Fruit fly (Drosophila melanogaster): ENCODE data around the gene yip2.

The yip2 gene

dm6 chr2L:9919218-9919617 lies 4.2 kb downstream of the yip2 start:
- TF ChIP-seq foxo (GFP tag; optimal IDR thresholded peaks at IDR 0.05): no peak
- TF ChIP-seq Myc (optimal IDR thresholded peaks at IDR 0.05): no peak
- no peak for TF ChIP-seq Vsx2 (GFP tag; optimal IDR thresholded peaks at IDR 0.05; ENCODE audit: partially characterized antibody)
- no peak for TF ChIP-seq HLH106 (tag; optimal IDR thresholded peaks at IDR 0.05)
- TF ChIP-seq Dif (GFP tag; optimal IDR thresholded peaks at IDR 0.05; ENCODE audit: partially characterized antibody): no peak
- TF ChIP-seq lola (GFP tag; optimal IDR thresholded peaks at IDR 0.05): no peak
- TF ChIP-seq ey (GFP tag; optimal IDR thresholded peaks at IDR 0.05): no peak

- TF ChIP-seq tai (GFP tag; optimal IDR thresholded peaks at IDR 0.05) (no peak), OdsH (GFP tag; optimal IDR thresholded peaks at IDR 0.05) (no peak), sv (GFP tag; optimal IDR thresholded peaks at IDR 0.05) (no peak), Sp1 (GFP tag; optimal IDR thresholded peaks at IDR 0.05) (no peak), Dif (GFP tag; optimal IDR thresholded peaks at IDR 0.05; ENCODE audit: partially characterized antibody) (no peak), Mio (GFP tag; optimal IDR thresholded peaks at IDR 0.05) (no peak), Rel (GFP tag; optimal IDR thresholded peaks at IDR 0.05) (no peak), Rel (tag; optimal IDR thresholded peaks at IDR 0.05) (no peak), CG32264 (GFP tag; optimal IDR thresholded peaks at IDR 0.05) (no peak), sage (GFP tag; optimal IDR thresholded peaks at IDR 0.05) (peak; percentile 41)
These were observed 4.9 kb downstream of the yip2 start, which contains the start of gene CG4594 for dm6 chr2L:9919949-9920348. Gene CG4594, plus strand, starts transcription at chr2L:9920160.

dm6 chr2L:9921401-9921800 lies 6.3 kb downstream of the yip2 start, which contains the start of gene CG4592:
Gene CG4592, plus strand, starts transcription at chr2L:9921633.
- TF ChIP-seq Hr78 (GFP tag; optimal IDR thresholded peaks at IDR 0.05): no peak
- TF ChIP-seq sv (GFP tag; optimal IDR thresholded peaks at IDR 0.05): peak; percentile 43
- no peak for TF ChIP-seq N (GFP tag; optimal IDR thresholded peaks at IDR 0.05)
- peak; percentile 52 for TF ChIP-seq woc (GFP tag; optimal IDR thresholded peaks at IDR 0.05)
- no peak for TF ChIP-seq Rel (GFP tag; optimal IDR thresholded peaks at IDR 0.05)
- TF ChIP-seq Rel (tag; optimal IDR thresholded peaks at IDR 0.05): no peak
- TF ChIP-seq rgr (GFP tag; optimal IDR thresholded peaks at IDR 0.05): no peak
- TF ChIP-seq fru (GFP tag; optimal IDR thresholded peaks at IDR 0.05): no peak
- no peak for TF ChIP-seq Vsx2 (GFP tag; optimal IDR thresholded peaks at IDR 0.05; ENCODE audit: partially characterized antibody)
- TF ChIP-seq HLH106 (tag; optimal IDR thresholded peaks at IDR 0.05): peak; percentile 73
- peak; percentile 60 for TF ChIP-seq Hr83 (GFP tag; optimal IDR thresholded peaks at IDR 0.05; ENCODE audit: poor library complexity, severe bottlenecking)
- no peak for TF ChIP-seq ey (GFP tag; optimal IDR thresholded peaks at IDR 0.05)
- TF ChIP-seq CrebA (GFP tag; optimal IDR thresholded peaks at IDR 0.05; ENCODE audit: borderline replicate concordance): no peak
- no peak for TF ChIP-seq brk (GFP tag; optimal IDR thresholded peaks at IDR 0.05)
- TF ChIP-seq foxo (GFP tag; optimal IDR thresholded peaks at IDR 0.05): peak in 1 of 2 experiments; percentile 81
- peak; percentile 26 for TF ChIP-seq Jra (GFP tag; optimal IDR thresholded peaks at IDR 0.05)
- no peak for TF ChIP-seq Hnf4 (GFP tag; optimal IDR thresholded peaks at IDR 0.05)
- no peak for TF ChIP-seq GATAd (GFP tag; optimal IDR thresholded peaks at IDR 0.05)
- TF ChIP-seq pan (optimal IDR thresholded peaks at IDR 0.05): no peak
- TF ChIP-seq dl (GFP tag; optimal IDR thresholded peaks at IDR 0.05; ENCODE audit: insufficient read depth in 1 of 2, partially characterized antibody in 2 of 2): no peak
- TF ChIP-seq lola (GFP tag; optimal IDR thresholded peaks at IDR 0.05): no peak
- no peak for TF ChIP-seq usp (GFP tag; optimal IDR thresholded peaks at IDR 0.05)
- no peak for TF ChIP-seq tai (GFP tag; optimal IDR thresholded peaks at IDR 0.05)
- TF ChIP-seq OdsH (GFP tag; optimal IDR thresholded peaks at IDR 0.05): peak; percentile 62
- TF ChIP-seq dmrt93B (GFP tag; optimal IDR thresholded peaks at IDR 0.05): peak; percentile 25
- no peak for TF ChIP-seq Mio (GFP tag; optimal IDR thresholded peaks at IDR 0.05)
- no peak for TF ChIP-seq Abd-B (GFP tag; optimal IDR thresholded peaks at IDR 0.05)
- TF ChIP-seq Dif (GFP tag; optimal IDR thresholded peaks at IDR 0.05; ENCODE audit: partially characterized antibody): no peak
- peak; percentile 39 for TF ChIP-seq psq (GFP tag; optimal IDR thresholded peaks at IDR 0.05)
- peak; percentile 19 for TF ChIP-seq CG32264 (GFP tag; optimal IDR thresholded peaks at IDR 0.05)
- no peak for TF ChIP-seq sage (GFP tag; optimal IDR thresholded peaks at IDR 0.05)
- TF ChIP-seq Sp1 (GFP tag; optimal IDR thresholded peaks at IDR 0.05): no peak
- peak; percentile 78 for TF ChIP-seq h (GFP tag; optimal IDR thresholded peaks at IDR 0.05)
- peak; percentile 73 for TF ChIP-seq br (GFP tag; optimal IDR thresholded peaks at IDR 0.05)
- TF ChIP-seq jim (GFP tag; optimal IDR thresholded peaks at IDR 0.05): no peak
- TF ChIP-seq Myc (optimal IDR thresholded peaks at IDR 0.05): no peak
- peak; percentile 43 for TF ChIP-seq CG9705 (GFP tag; optimal IDR thresholded peaks at IDR 0.05)
- TF ChIP-seq Dfd (GFP tag; optimal IDR thresholded peaks at IDR 0.05): no peak
- TF ChIP-seq dsf (GFP tag; optimal IDR thresholded peaks at IDR 0.05; ENCODE audit: borderline replicate concordance): no peak

All from whole organism, wandering third instar larva.